Fruit fly (Drosophila melanogaster) whole organism, embryonic: Measurements from ENCODE around the gene CG11670.

Experiments used
- Abd-B ChIP-seq: fragments of 200-800 bp; sonication (Bioruptor generic); optimal IDR thresholded peaks from 2 replicates; lab custom pipeline; 2018; ENCODE audit warnings: missing biosample characterization, mild to moderate bottlenecking, missing genetic modification characterization, moderate library complexity
- BEAF-32 ChIP-seq: fragments of 200-800 bp; sonication (Bioruptor generic); optimal IDR thresholded peaks from 3 replicates; lab custom pipeline; 2017; ENCODE audit warnings: missing biosample characterization, missing genetic modification characterization, mild to moderate bottlenecking, moderate library complexity, missing genetic modification reagents
- CG10654 ChIP-seq: fragments of 200-800 bp; sonication (Bioruptor generic); optimal IDR thresholded peaks from 2 replicates; lab custom pipeline; 2016; ENCODE audit warnings: missing biosample characterization, missing genetic modification characterization
- CG13287 ChIP-seq: fragments of 200-800 bp; sonication (Bioruptor generic); IDR thresholded peaks from 2 replicates; pipeline ENCODE4 v1.3.6; 2022; ENCODE audit warnings: missing biosample characterization, missing genetic modification characterization; ENCODE audit not compliant: partially characterized antibody
- CG14710 ChIP-seq: fragments of 200-800 bp; sonication (Bioruptor generic); optimal IDR thresholded peaks from 3 replicates; lab custom pipeline; 2019; ENCODE audit warnings: missing biosample characterization, mild to moderate bottlenecking, missing genetic modification characterization, moderate library complexity
- CG14860 ChIP-seq: fragments of 200-800 bp; sonication (Bioruptor generic); IDR thresholded peaks from 3 replicates; pipeline ENCODE4 v1.3.6; 2022; ENCODE audit warnings: missing biosample characterization, missing genetic modification characterization; ENCODE audit not compliant: partially characterized antibody
- CG15514 ChIP-seq: fragments of 200-800 bp; sonication (Bioruptor generic); optimal IDR thresholded peaks from 3 replicates; lab custom pipeline; 2017; ENCODE audit warnings: missing biosample characterization, missing genetic modification characterization, mild to moderate bottlenecking, moderate library complexity, missing genetic modification reagents
- CG17186 ChIP-seq: fragments of 200-800 bp; sonication (Bioruptor generic); optimal IDR thresholded peaks from 3 replicates; lab custom pipeline; 2017; ENCODE audit warnings: missing biosample characterization, missing genetic modification reagents, missing genetic modification characterization
- CG17612 ChIP-seq: fragments of 200-800 bp; sonication (Bioruptor generic); IDR thresholded peaks from 2 replicates; pipeline ENCODE4 v1.3.6; 2022; ENCODE audit warnings: missing biosample characterization, missing genetic modification characterization
- CG17802 ChIP-seq: fragments of 200-800 bp; sonication (Bioruptor generic); optimal IDR thresholded peaks from 2 replicates; lab custom pipeline; 2018; ENCODE audit warnings: missing biosample characterization, mild to moderate bottlenecking, missing genetic modification characterization, moderate library complexity
- CG18262 ChIP-seq: fragments of 200-800 bp; optimal IDR thresholded peaks from 3 replicates; lab custom pipeline; 2019; ENCODE audit warnings: missing biosample characterization, mild to moderate bottlenecking, missing genetic modification characterization, moderate library complexity
- CG2116 ChIP-seq: fragments of 200-800 bp; sonication (Bioruptor generic); optimal IDR thresholded peaks from 3 replicates; lab custom pipeline; 2018; ENCODE audit warnings: missing biosample characterization, mild to moderate bottlenecking, missing genetic modification characterization
- CG2889 ChIP-seq: fragments of 200-800 bp; sonication (Bioruptor generic); IDR thresholded peaks from 3 replicates; pipeline ENCODE4 v1.3.6; 2022; ENCODE audit warnings: missing biosample characterization, missing genetic modification characterization
- CG32767 ChIP-seq: fragments of 200-800 bp; sonication (Bioruptor generic); IDR thresholded peaks from 2 replicates; pipeline ENCODE4 v1.3.6; 2022; ENCODE audit warnings: missing biosample characterization, missing genetic modification characterization
- CG33557 ChIP-seq: fragments of 200-800 bp; sonication (Bioruptor generic); optimal IDR thresholded peaks from 2 replicates; lab custom pipeline; 2019; ENCODE audit warnings: missing biosample characterization, mild to moderate bottlenecking, missing genetic modification characterization, moderate library complexity
- CG4404 ChIP-seq: fragments of 200-800 bp; sonication (Bioruptor generic); IDR thresholded peaks from 2 replicates; pipeline ENCODE4 v1.3.6; 2022; ENCODE audit warnings: missing biosample characterization, missing genetic modification characterization
- CG4617 ChIP-seq: fragments of 200-800 bp; sonication (Bioruptor generic); optimal IDR thresholded peaks from 3 replicates; lab custom pipeline; 2016; ENCODE audit warnings: missing biosample characterization, missing genetic modification characterization, borderline replicate concordance
- CG6791 ChIP-seq: fragments of 200-800 bp; sonication (Bioruptor generic); IDR thresholded peaks from 3 replicates; pipeline ENCODE4 v1.3.6; 2022; ENCODE audit warnings: missing biosample characterization, missing genetic modification characterization; ENCODE audit not compliant: partially characterized antibody
- CG7963 ChIP-seq: fragments of 200-800 bp; sonication (Bioruptor generic); IDR thresholded peaks from 3 replicates; pipeline ENCODE4 v1.3.6; 2022; ENCODE audit warnings: missing biosample characterization, missing genetic modification characterization; ENCODE audit not compliant: partially characterized antibody
- CG8089 ChIP-seq: fragments of 200-800 bp; sonication (Bioruptor generic); optimal IDR thresholded peaks from 3 replicates; lab custom pipeline; 2016; ENCODE audit warnings: missing biosample characterization, missing genetic modification characterization
- Camta ChIP-seq: fragments of 200-800 bp; sonication (Bioruptor generic); optimal IDR thresholded peaks from 2 replicates; lab custom pipeline; 2016; ENCODE audit warnings: missing biosample characterization, missing genetic modification characterization
- Dll ChIP-seq: fragments of 200-800 bp; sonication (Bioruptor generic); IDR thresholded peaks from 4 replicates; pipeline ENCODE4 v1.3.6; 2022; ENCODE audit warnings: missing biosample characterization, missing genetic modification characterization; ENCODE audit not compliant: partially characterized antibody
- Dref ChIP-seq: fragments of 200-800 bp; sonication (Bioruptor generic); IDR thresholded peaks from 2 replicates; pipeline ENCODE4 v1.3.6; 2022; ENCODE audit warnings: missing biosample characterization, missing genetic modification characterization
- Fer1 ChIP-seq: fragments of 200-800 bp; sonication (Bioruptor generic); optimal IDR thresholded peaks from 2 replicates; lab custom pipeline; 2017; ENCODE audit warnings: missing biosample characterization, mild to moderate bottlenecking, missing genetic modification characterization
- Fer2 ChIP-seq: fragments of 200-800 bp; sonication (Bioruptor generic); optimal IDR thresholded peaks from 2 replicates; lab custom pipeline; 2018; ENCODE audit warnings: missing biosample characterization, mild to moderate bottlenecking, missing genetic modification characterization, moderate library complexity
- H2.0 ChIP-seq: fragments of 200-800 bp; sonication (Bioruptor generic); IDR thresholded peaks from 2 replicates; pipeline ENCODE4 v1.3.6; 2022; ENCODE audit warnings: missing biosample characterization, missing genetic modification characterization
- HLH4C ChIP-seq: fragments of 200-800 bp; sonication (Bioruptor generic); IDR thresholded peaks from 3 replicates; pipeline ENCODE4 v1.3.6; 2022; ENCODE audit warnings: missing biosample characterization, missing genetic modification characterization; ENCODE audit not compliant: partially characterized antibody
- Hsf ChIP-seq: fragments of 200-800 bp; sonication (Bioruptor generic); optimal IDR thresholded peaks from 3 replicates; lab custom pipeline; 2016; ENCODE audit warnings: missing biosample characterization, missing genetic modification characterization
- Med ChIP-seq: fragments of 200-800 bp; sonication (Bioruptor generic); peaks from one replicate; lab custom pipeline; 2016; ENCODE audit warnings: missing biosample characterization, missing genetic modification characterization, mild to moderate bottlenecking, inconsistent platforms, moderate library complexity
- NK7.1 ChIP-seq: fragments of 200-800 bp; sonication (Bioruptor generic); optimal IDR thresholded peaks from 3 replicates; lab custom pipeline; 2016; ENCODE audit warnings: missing biosample characterization, missing genetic modification characterization
- Nf-YB ChIP-seq: fragments of 200-800 bp; sonication (Bioruptor generic); optimal IDR thresholded peaks from 3 replicates; lab custom pipeline; 2019; ENCODE audit warnings: missing biosample characterization, mild to moderate bottlenecking, missing genetic modification characterization, moderate library complexity
- NfI ChIP-seq: fragments of 200-800 bp; sonication (Bioruptor generic); optimal IDR thresholded peaks from 3 replicates; lab custom pipeline; 2018; ENCODE audit warnings: missing biosample characterization, mild to moderate bottlenecking, missing genetic modification characterization, moderate library complexity
- Optix ChIP-seq: fragments of 200-800 bp; sonication (Bioruptor generic); IDR thresholded peaks from 3 replicates; pipeline ENCODE4 v1.3.6; 2022; ENCODE audit warnings: missing biosample characterization, missing genetic modification characterization
- TFAM ChIP-seq: fragments of 200-800 bp; sonication (Bioruptor generic); optimal IDR thresholded peaks from 2 replicates; lab custom pipeline; 2017; ENCODE audit warnings: missing biosample characterization, missing genetic modification characterization, inconsistent platforms
- YL-1 ChIP-seq: fragments of 200-800 bp; sonication (Bioruptor generic); optimal IDR thresholded peaks from 3 replicates; lab custom pipeline; 2017; ENCODE audit warnings: missing biosample characterization, mild to moderate bottlenecking, missing genetic modification characterization
- cas ChIP-seq: fragments of 200-800 bp; sonication (Bioruptor generic); IDR thresholded peaks from 2 replicates; pipeline ENCODE4 v1.3.6; 2022; ENCODE audit warnings: missing biosample characterization, missing genetic modification characterization
- chm ChIP-seq: fragments of 200-800 bp; sonication (Bioruptor generic); IDR thresholded peaks from 2 replicates; pipeline ENCODE4 v1.3.6; 2022; ENCODE audit warnings: missing biosample characterization, missing genetic modification characterization
- fru ChIP-seq: fragments of >200 bp; optimal IDR thresholded peaks from 2 replicates; lab custom pipeline; 2017
- gfzf ChIP-seq: fragments of 200-800 bp; sonication (Bioruptor generic); optimal IDR thresholded peaks from 2 replicates; lab custom pipeline; 2016; ENCODE audit warnings: missing biosample characterization, mild to moderate bottlenecking, missing genetic modification characterization, moderate library complexity
- h ChIP-seq: fragments of >200 bp; optimal IDR thresholded peaks from 2 replicates; lab custom pipeline; 2017
- inv ChIP-seq: fragments of 200-800 bp; sonication (Bioruptor generic); IDR thresholded peaks from 2 replicates; pipeline ENCODE4 v1.3.6; 2022; ENCODE audit warnings: missing biosample characterization, missing genetic modification characterization; ENCODE audit not compliant: partially characterized antibody
- ken ChIP-seq: fragments of 200-800 bp; sonication (Bioruptor generic); IDR thresholded peaks from 3 replicates; pipeline ENCODE4 v1.3.6; 2022; ENCODE audit warnings: missing biosample characterization, missing genetic modification characterization
- mld ChIP-seq: fragments of 200-800 bp; sonication (Bioruptor generic); IDR thresholded peaks from 3 replicates; pipeline ENCODE4 v1.3.6; 2022; ENCODE audit warnings: missing biosample characterization, missing genetic modification characterization; ENCODE audit not compliant: partially characterized antibody
- nau ChIP-seq: fragments of 200-800 bp; sonication (Bioruptor generic); optimal IDR thresholded peaks from 3 replicates; lab custom pipeline; 2017; ENCODE audit warnings: missing biosample characterization, mild to moderate bottlenecking, missing genetic modification characterization, missing genetic modification reagents
- pzg ChIP-seq: fragments of 200-800 bp; sonication (Bioruptor generic); optimal IDR thresholded peaks from 3 replicates; lab custom pipeline; 2018; ENCODE audit warnings: missing biosample characterization, mild to moderate bottlenecking, missing genetic modification characterization, moderate library complexity
- stwl ChIP-seq: fragments of 200-800 bp; sonication (Bioruptor generic); optimal IDR thresholded peaks from 3 replicates; lab custom pipeline; 2018; ENCODE audit warnings: missing biosample characterization, mild to moderate bottlenecking, missing genetic modification characterization, moderate library complexity
- ttk ChIP-seq: fragments of 200-800 bp; sonication (Bioruptor generic); IDR thresholded peaks from 2 replicates; pipeline ENCODE4 v2.1.2; 2022; ENCODE audit warnings: missing biosample characterization, missing genetic modification characterization
- twi ChIP-seq: fragments of 200-800 bp; optimal IDR thresholded peaks from 2 replicates; lab custom pipeline; 2019; ENCODE audit warnings: missing biosample characterization, mild to moderate bottlenecking, missing genetic modification characterization, moderate library complexity
- vnd ChIP-seq: fragments of 200-800 bp; sonication (Bioruptor generic); IDR thresholded peaks from 3 replicates; pipeline ENCODE4 v1.3.6; 2022; ENCODE audit warnings: missing biosample characterization, missing genetic modification characterization; ENCODE audit not compliant: partially characterized antibody
- zen2 ChIP-seq: fragments of 200-800 bp; sonication (Bioruptor generic); IDR thresholded peaks from 3 replicates; pipeline ENCODE4 v1.3.6; 2022; ENCODE audit warnings: missing biosample characterization, missing genetic modification characterization; ENCODE audit not compliant: partially characterized antibody

The CG11670 gene

dm6 chr3R:12995522-12995921 is 46.3 kb upstream of the CG11670 start, which contains the start of gene CG7488 (continued):
- TF ChIP-seq gfzf (GFP tag; lab: Kevin White, UChicago), result peak; percentile 13
- no peak for TF ChIP-seq NfI (GFP tag; lab: Kevin White, UChicago)
- TF ChIP-seq CG10654 (GFP tag; lab: Kevin White, UChicago), result no peak
- peak; percentile 54 for TF ChIP-seq YL-1 (GFP tag; lab: Kevin White, UChicago)
- no peak for TF ChIP-seq TFAM (GFP tag; lab: Kevin White, UChicago)
- TF ChIP-seq CG2116, result peak; percentile 80
- no peak for TF ChIP-seq CG18262
- TF ChIP-seq CG17186 (GFP tag; lab: Kevin White, UChicago), result peak; percentile 50
- TF ChIP-seq CG2889 (GFP tag; lab: Robert Waterston, UW), result no peak
- no peak for TF ChIP-seq twi (tag; lab: Kevin White, UChicago)
- TF ChIP-seq stwl, result peak; percentile 26
- TF ChIP-seq Camta (GFP tag; lab: Kevin White, UChicago), result no peak
- TF ChIP-seq Nf-YB (GFP tag; lab: Kevin White, UChicago), result no peak
- TF ChIP-seq HLH4C, result peak; percentile 89
- TF ChIP-seq CG14860 (GFP tag; lab: Robert Waterston, UW), result peak; percentile 77
- peak; percentile 92 for TF ChIP-seq Dll (GFP tag; lab: Robert Waterston, UW)
- peak; percentile 89 for TF ChIP-seq CG6791 (GFP tag; lab: Robert Waterston, UW)
- TF ChIP-seq h, result no peak
- no peak for TF ChIP-seq fru (lab: Kevin White, UChicago)
- TF ChIP-seq BEAF-32 (GFP tag; lab: Kevin White, UChicago), result peak; percentile 71
- TF ChIP-seq cas, result no peak
- no peak for TF ChIP-seq Optix (GFP tag; lab: Robert Waterston, UW)
- peak; percentile 84 for TF ChIP-seq zen2 (GFP tag; lab: Robert Waterston, UW)
- peak; percentile 26 for TF ChIP-seq CG14710 (tag; lab: Kevin White, UChicago)
- no peak for TF ChIP-seq nau (GFP tag; lab: Kevin White, UChicago)
- TF ChIP-seq CG17802, result no peak
- no peak for TF ChIP-seq CG8089 (GFP tag; lab: Kevin White, UChicago)
- peak; percentile 57 for TF ChIP-seq Med
- TF ChIP-seq CG7963 (GFP tag; lab: Robert Waterston, UW), result peak; percentile 70; the same call in 2 of the 3 replicates
- peak; percentile 71 for TF ChIP-seq vnd (GFP tag; lab: Robert Waterston, UW)
- TF ChIP-seq Hsf (GFP tag; lab: Kevin White, UChicago), result no peak
- no peak for TF ChIP-seq chm
- no peak for TF ChIP-seq CG4404 (GFP tag; lab: Robert Waterston, UW)
- TF ChIP-seq NK7.1 (GFP tag; lab: Kevin White, UChicago), result no peak
- no peak for TF ChIP-seq CG32767 (GFP tag; lab: Robert Waterston, UW)
- peak; percentile 92 for TF ChIP-seq CG13287 (GFP tag; lab: Robert Waterston, UW)
- peak; percentile 80 for TF ChIP-seq Dref (GFP tag; lab: Robert Waterston, UW)
- peak; percentile 38; the same call in 1 of the 2 replicates for TF ChIP-seq inv
- TF ChIP-seq mld (GFP tag; lab: Robert Waterston, UW), result peak; percentile 83; the same call in 2 of the 3 replicates
- TF ChIP-seq ken (GFP tag; lab: Robert Waterston, UW), result no peak
- TF ChIP-seq ttk (GFP tag; lab: Robert Waterston, UW), result no peak
- no peak for TF ChIP-seq Abd-B
- TF ChIP-seq Fer2 (tag; lab: Kevin White, UChicago), result no peak
- TF ChIP-seq Fer1 (GFP tag; lab: Kevin White, UChicago), result no peak
- TF ChIP-seq CG15514 (GFP tag; lab: Kevin White, UChicago), result peak; percentile 18
- peak; percentile 48 for TF ChIP-seq pzg (GFP tag; lab: Kevin White, UChicago)
- TF ChIP-seq H2.0, result no peak
- TF ChIP-seq CG4617 (GFP tag; lab: Kevin White, UChicago), result peak; percentile 30
- no peak for TF ChIP-seq CG17612 (GFP tag; lab: Robert Waterston, UW)
- TF ChIP-seq CG33557 (GFP tag; lab: Kevin White, UChicago), result no peak
